Worm (Caenorhabditis elegans) whole organism, young adult: ENCODE results near the gene F25E5.1.
"Not testable (repeated sequence)": the region's sequence is repeated elsewhere in the genome, so short reads cannot be mapped to it uniquely, and the experiment has no call there.

Experiments
- Y56A3A.18 ChIP-seq: fragments of 200-800 bp; sonication (Bioruptor generic); IDR thresholded peaks from 2 replicates; pipeline ENCODE4 v1.3.6; 2022; ENCODE audit warnings: missing genetic modification reagents, missing genetic modification characterization, missing compliant biosample characterization
- ama-1 ChIP-seq, 3 experiments: fragments of 150-350 bp in 1 of 3; sonication (generic microtip) in 2 of 3; optimal IDR thresholded peaks; 2 replicates each; lab custom pipeline; 2014 to 2018; ENCODE audit warnings: missing biosample characterization in 2 of 3, missing genetic modification characterization in 2 of 3, missing genetic modification reagents in 2 of 3
- ceh-91 ChIP-seq: fragments of 200-800 bp; sonication (Bioruptor generic); IDR thresholded peaks from 2 replicates; pipeline ENCODE4 v1.3.6; 2022; ENCODE audit warnings: missing genetic modification reagents, missing genetic modification characterization, missing compliant biosample characterization
- fkh-3 ChIP-seq: sonication (generic microtip); optimal IDR thresholded peaks from 2 replicates; lab custom pipeline; 2016; ENCODE audit warnings: mild to moderate bottlenecking, missing genetic modification characterization, missing compliant biosample characterization
- xnd-1 ChIP-seq: sonication (generic microtip); optimal IDR thresholded peaks from 2 replicates; lab custom pipeline; 2016; ENCODE audit warnings: missing genotype, missing genetic modification reagents, missing genetic modification characterization, missing compliant biosample characterization

DNA sequence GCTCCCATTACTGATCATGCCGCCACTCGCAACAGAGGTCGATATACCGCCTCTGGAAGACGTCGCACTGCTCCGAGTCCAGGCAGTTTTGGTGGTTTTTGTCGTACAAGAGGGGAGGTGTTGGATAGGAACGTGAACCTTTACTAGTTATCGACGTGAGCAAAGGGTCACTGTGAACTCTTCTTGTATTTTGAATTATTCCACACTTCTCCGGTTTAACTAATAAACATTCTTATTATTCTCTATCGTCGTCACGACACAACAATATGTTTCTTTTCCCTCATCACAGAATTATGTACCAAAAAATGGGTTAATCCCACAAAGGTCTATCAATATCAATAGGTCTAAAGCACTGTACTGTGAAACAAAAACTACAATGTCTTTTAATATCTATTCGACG is 45.8 kb downstream of the F25E5.1 start, which contains the start of gene nhr-171:
- TF ChIP-seq ama-1 (optimal IDR thresholded peaks at IDR 0.05; lab: Kevin White, UChicago); ama-1 (GFP tag; optimal IDR thresholded peaks at IDR 0.05; lab: Kevin White, UChicago); Y56A3A.18 (GFP tag; lab: Robert Waterston, UW); fkh-3; ceh-91 (GFP tag; lab: Robert Waterston, UW); xnd-1 (tag; lab: Kevin White, UChicago): not testable (repeated sequence)
